Fruit fly (Drosophila melanogaster) whole organism, embryonic: ENCODE data around the gene Gdi.

Source experiments
- Ada2b ChIP-seq: fragments of 200-800 bp; sonication (Bioruptor generic); IDR thresholded peaks from 2 replicates; pipeline ENCODE4 v1.3.6; 2022; ENCODE audit warnings: missing biosample characterization, missing genetic modification characterization
- CG10321 ChIP-seq: fragments of 200-800 bp; sonication (Bioruptor generic); IDR thresholded peaks from 2 replicates; pipeline ENCODE4 v1.3.6; 2022; ENCODE audit warnings: missing biosample characterization, missing genetic modification characterization
- CG11247 ChIP-seq: fragments of 200-800 bp; sonication (Bioruptor generic); IDR thresholded peaks from 2 replicates; pipeline ENCODE4 v1.3.6; 2022; ENCODE audit warnings: missing biosample characterization, missing genetic modification characterization
- CG11695 ChIP-seq: fragments of 200-800 bp; sonication (Bioruptor generic); IDR thresholded peaks from 3 replicates; pipeline ENCODE4 v1.3.6; 2022; ENCODE audit warnings: missing biosample characterization, missing genetic modification characterization
- CG12104 ChIP-seq: fragments of 200-800 bp; sonication (Bioruptor generic); optimal IDR thresholded peaks from 3 replicates; lab custom pipeline; 2016; ENCODE audit warnings: missing biosample characterization, missing genetic modification characterization
- CG12299 ChIP-seq: fragments of 200-800 bp; sonication (Bioruptor generic); optimal IDR thresholded peaks from 2 replicates; lab custom pipeline; 2018; ENCODE audit warnings: missing biosample characterization, mild to moderate bottlenecking, missing genetic modification characterization
- CG14050 ChIP-seq: fragments of 200-800 bp; sonication (Bioruptor generic); IDR thresholded peaks from 3 replicates; pipeline ENCODE4 v1.3.6; 2022; ENCODE audit warnings: missing biosample characterization, missing genetic modification characterization
- CG14710 ChIP-seq: fragments of 200-800 bp; sonication (Bioruptor generic); optimal IDR thresholded peaks from 3 replicates; lab custom pipeline; 2019; ENCODE audit warnings: missing biosample characterization, mild to moderate bottlenecking, missing genetic modification characterization, moderate library complexity
- CG14860 ChIP-seq: fragments of 200-800 bp; sonication (Bioruptor generic); IDR thresholded peaks from 3 replicates; pipeline ENCODE4 v1.3.6; 2022; ENCODE audit warnings: missing biosample characterization, missing genetic modification characterization; ENCODE audit not compliant: partially characterized antibody
- CG15514 ChIP-seq: fragments of 200-800 bp; sonication (Bioruptor generic); optimal IDR thresholded peaks from 3 replicates; lab custom pipeline; 2017; ENCODE audit warnings: missing biosample characterization, missing genetic modification characterization, mild to moderate bottlenecking, moderate library complexity, missing genetic modification reagents
- CG2678 ChIP-seq: fragments of 200-800 bp; sonication (Bioruptor generic); optimal IDR thresholded peaks from 3 replicates; lab custom pipeline; 2019; ENCODE audit warnings: missing biosample characterization, mild to moderate bottlenecking, missing genetic modification characterization, moderate library complexity
- CG32532 ChIP-seq: fragments of 200-800 bp; sonication (Bioruptor generic); IDR thresholded peaks from 2 replicates; pipeline ENCODE4 v1.3.6; 2022; ENCODE audit warnings: missing biosample characterization, missing genetic modification characterization
- CG33213 ChIP-seq: fragments of 200-800 bp; sonication (Bioruptor generic); optimal IDR thresholded peaks from 3 replicates; lab custom pipeline; 2016; ENCODE audit warnings: missing biosample characterization, missing genetic modification characterization
- CG4328 ChIP-seq: fragments of 200-800 bp; sonication (Bioruptor generic); optimal IDR thresholded peaks from 3 replicates; lab custom pipeline; 2017; ENCODE audit warnings: missing biosample characterization, missing genetic modification reagents, missing genetic modification characterization
- CG4424 ChIP-seq: fragments of 200-800 bp; sonication (Bioruptor generic); optimal IDR thresholded peaks from 3 replicates; lab custom pipeline; 2016; ENCODE audit warnings: missing biosample characterization, missing genetic modification characterization
- CG5953 ChIP-seq: fragments of 200-800 bp; sonication (Bioruptor generic); IDR thresholded peaks from 2 replicates; pipeline ENCODE4 v1.3.6; 2022; ENCODE audit warnings: missing biosample characterization, missing genetic modification characterization
- CG6654 ChIP-seq: fragments of 200-800 bp; sonication (Bioruptor generic); optimal IDR thresholded peaks from 2 replicates; lab custom pipeline; 2017; ENCODE audit warnings: missing biosample characterization, mild to moderate bottlenecking, missing genetic modification characterization
- CG6683 ChIP-seq: fragments of 200-800 bp; sonication (Bioruptor generic); optimal IDR thresholded peaks from 2 replicates; lab custom pipeline; 2017; ENCODE audit warnings: missing biosample characterization, mild to moderate bottlenecking, missing genetic modification characterization, missing genetic modification reagents
- CG6791 ChIP-seq: fragments of 200-800 bp; sonication (Bioruptor generic); IDR thresholded peaks from 3 replicates; pipeline ENCODE4 v1.3.6; 2022; ENCODE audit warnings: missing biosample characterization, missing genetic modification characterization; ENCODE audit not compliant: partially characterized antibody
- CG7556 ChIP-seq: fragments of 200-800 bp; sonication (Bioruptor generic); optimal IDR thresholded peaks from 2 replicates; lab custom pipeline; 2017; ENCODE audit warnings: missing biosample characterization, mild to moderate bottlenecking, missing genetic modification characterization
- CG8290 ChIP-seq, 3 experiments: fragments of 200-800 bp; sonication (Bioruptor generic); optimal IDR thresholded peaks; 2 replicates each; lab custom pipeline; 2016 to 2019; ENCODE audit warnings: missing biosample characterization in 3 of 3, missing genetic modification characterization in 3 of 3, mild to moderate bottlenecking in 2 of 3, moderate library complexity in 1 of 3
- CG9437 ChIP-seq: fragments of 200-800 bp; sonication (Bioruptor generic); optimal IDR thresholded peaks from 2 replicates; lab custom pipeline; 2018; ENCODE audit warnings: missing biosample characterization, mild to moderate bottlenecking, missing genetic modification characterization
- Max ChIP-seq: fragments of 200-800 bp; sonication (Bioruptor generic); optimal IDR thresholded peaks from 2 replicates; lab custom pipeline; 2016; ENCODE audit warnings: missing biosample characterization, mild to moderate bottlenecking, missing genetic modification characterization
- Med ChIP-seq: fragments of 200-800 bp; sonication (Bioruptor generic); peaks from one replicate; lab custom pipeline; 2016; ENCODE audit warnings: missing biosample characterization, missing genetic modification characterization, mild to moderate bottlenecking, inconsistent platforms, moderate library complexity
- NFAT ChIP-seq: fragments of 200-800 bp; sonication (Bioruptor generic); IDR thresholded peaks from 2 replicates; pipeline ENCODE4 v1.3.6; 2022; ENCODE audit warnings: missing biosample characterization, missing genetic modification characterization
- Ptx1 ChIP-seq: fragments of 200-800 bp; sonication (Bioruptor generic); IDR thresholded peaks from 2 replicates; pipeline ENCODE4 v1.3.6; 2022; ENCODE audit warnings: missing biosample characterization, missing genetic modification characterization
- Six4 ChIP-seq: fragments of 200-800 bp; sonication (Bioruptor generic); optimal IDR thresholded peaks from 2 replicates; lab custom pipeline; 2016; ENCODE audit warnings: missing biosample characterization, missing genetic modification characterization
- Tbp ChIP-seq: fragments of >200 bp; optimal IDR thresholded peaks from 2 replicates; lab custom pipeline; 2018; ENCODE audit warnings: missing biosample characterization, missing genetic modification characterization
- Vsx1 ChIP-seq: fragments of 200-800 bp; sonication (Bioruptor generic); optimal IDR thresholded peaks from 2 replicates; lab custom pipeline; 2017; ENCODE audit warnings: missing biosample characterization, mild to moderate bottlenecking, missing genetic modification characterization, missing genetic modification reagents
- Xbp1 ChIP-seq: fragments of 200-800 bp; sonication (Bioruptor generic); optimal IDR thresholded peaks from 3 replicates; lab custom pipeline; 2016; ENCODE audit warnings: missing biosample characterization, mild to moderate bottlenecking, missing genetic modification characterization
- abd-A ChIP-seq: fragments of 200-800 bp; sonication (Bioruptor generic); optimal IDR thresholded peaks from 3 replicates; lab custom pipeline; 2019; ENCODE audit warnings: missing biosample characterization, mild to moderate bottlenecking, missing genetic modification characterization, moderate library complexity
- btn ChIP-seq: fragments of 200-800 bp; sonication (Bioruptor generic); optimal IDR thresholded peaks from 2 replicates; lab custom pipeline; 2016; ENCODE audit warnings: missing biosample characterization, missing genetic modification characterization
- cato ChIP-seq: fragments of 200-800 bp; sonication (Bioruptor generic); optimal IDR thresholded peaks from 2 replicates; lab custom pipeline; 2016; ENCODE audit warnings: missing biosample characterization, missing genetic modification characterization, borderline replicate concordance
- corto ChIP-seq: fragments of 200-800 bp; sonication (Bioruptor generic); optimal IDR thresholded peaks from 2 replicates; lab custom pipeline; 2016; ENCODE audit warnings: missing biosample characterization, mild to moderate bottlenecking, missing genetic modification characterization, moderate library complexity
- dpn ChIP-seq, 2 experiments: fragments of 200-800 bp; sonication (Bioruptor generic); optimal IDR thresholded peaks; 3 replicates each; lab custom pipeline; 2016; ENCODE audit warnings: missing biosample characterization in 2 of 2, missing genetic modification characterization in 2 of 2
- ems ChIP-seq: fragments of 200-800 bp; sonication (Bioruptor generic); optimal IDR thresholded peaks from 3 replicates; lab custom pipeline; 2016; ENCODE audit warnings: missing biosample characterization, missing genetic modification characterization
- grn ChIP-seq: fragments of 200-800 bp; sonication (Bioruptor generic); optimal IDR thresholded peaks from 3 replicates; lab custom pipeline; 2017; ENCODE audit warnings: missing biosample characterization, missing genetic modification characterization
- hkb ChIP-seq, 2 experiments: fragments of 200-800 bp in 1 of 2; fragments of >200 bp in 1 of 2; sonication (Bioruptor generic) in 1 of 2; IDR thresholded peaks in 1 of 2; optimal IDR thresholded peaks in 1 of 2; 2 replicates each; pipeline versions ENCODE4 v1.3.6 to Lab custom; 2017 to 2022; ENCODE audit warnings: missing biosample characterization in 1 of 2, missing genetic modification characterization in 1 of 2
- lov ChIP-seq, 2 experiments: fragments of 200-800 bp in 1 of 2; fragments of >200 bp in 1 of 2; sonication (Bioruptor generic) in 1 of 2; IDR thresholded peaks in 1 of 2; optimal IDR thresholded peaks in 1 of 2; 2 replicates in 1 of 2; 3 replicates in 1 of 2; pipeline versions ENCODE4 v1.3.6 to Lab custom; 2017 to 2022; ENCODE audit warnings: missing biosample characterization in 1 of 2, missing genetic modification characterization in 1 of 2
- mld ChIP-seq: fragments of 200-800 bp; sonication (Bioruptor generic); IDR thresholded peaks from 3 replicates; pipeline ENCODE4 v1.3.6; 2022; ENCODE audit warnings: missing biosample characterization, missing genetic modification characterization; ENCODE audit not compliant: partially characterized antibody
- otp ChIP-seq: fragments of 200-800 bp; sonication (Bioruptor generic); IDR thresholded peaks from 3 replicates; pipeline ENCODE4, ENCODE4 v1.3.6; 2022; ENCODE audit warnings: missing biosample characterization, missing genetic modification characterization
- phol ChIP-seq: fragments of 200-800 bp; sonication (Bioruptor generic); optimal IDR thresholded peaks from 3 replicates; lab custom pipeline; 2018; ENCODE audit warnings: missing biosample characterization, mild to moderate bottlenecking, missing genetic modification characterization, moderate library complexity
- run ChIP-seq: fragments of 200-800 bp; sonication (Bioruptor generic); optimal IDR thresholded peaks from 3 replicates; lab custom pipeline; 2018; ENCODE audit warnings: missing biosample characterization, mild to moderate bottlenecking, missing genetic modification characterization
- sim ChIP-seq: fragments of 200-800 bp; sonication (Bioruptor generic); IDR thresholded peaks from 2 replicates; pipeline ENCODE4 v1.3.6; 2022; ENCODE audit warnings: missing biosample characterization, missing genetic modification characterization
- sug ChIP-seq: fragments of 200-800 bp; optimal IDR thresholded peaks from 2 replicates; lab custom pipeline; 2019; ENCODE audit warnings: missing biosample characterization, mild to moderate bottlenecking, missing genetic modification characterization, moderate library complexity
- tap ChIP-seq: fragments of 200-800 bp; optimal IDR thresholded peaks from 3 replicates; lab custom pipeline; 2019; ENCODE audit warnings: missing biosample characterization, mild to moderate bottlenecking, missing genetic modification characterization, moderate library complexity

The Gdi gene

DNA sequence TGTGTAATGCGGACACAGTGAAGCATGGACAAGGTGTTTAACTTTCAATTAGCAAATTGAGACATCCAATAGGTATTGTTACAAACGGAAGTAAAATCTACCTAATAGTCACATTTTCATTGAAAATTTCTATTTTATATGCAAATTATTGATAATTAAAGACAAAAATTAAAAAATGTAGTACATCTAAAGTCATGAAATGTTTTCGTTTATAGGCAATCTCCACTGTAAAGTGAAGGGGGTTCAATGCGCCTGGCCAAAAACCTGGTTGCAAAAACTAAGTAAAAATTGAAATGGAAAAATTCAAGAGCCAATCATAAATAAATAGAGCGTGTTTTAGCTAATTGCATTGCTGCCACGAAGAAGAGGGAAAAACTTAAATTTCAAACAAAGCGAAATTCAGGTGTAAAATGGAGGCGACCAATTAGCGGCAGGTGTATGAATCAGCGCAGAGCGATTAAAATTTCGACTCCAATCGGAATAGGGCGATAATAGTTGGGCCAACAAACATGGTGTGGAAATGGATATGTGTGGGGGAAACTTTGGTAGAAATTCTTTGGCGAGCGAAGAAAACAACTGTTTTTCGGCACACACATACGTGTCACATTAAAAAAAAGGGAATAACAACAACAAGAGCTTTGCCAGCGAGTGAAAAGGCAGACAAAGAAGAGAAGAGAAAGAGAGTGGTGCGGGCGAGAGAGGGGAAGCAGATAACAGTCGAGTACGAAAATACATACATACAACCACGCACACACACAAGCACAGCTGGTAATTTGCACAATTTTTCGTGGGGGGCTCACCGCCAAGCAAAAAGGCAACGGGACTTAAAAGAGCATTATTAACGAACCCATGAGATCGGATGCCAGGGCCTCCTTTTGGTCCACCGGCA is 1.1 kb downstream of the Gdi start (continued):
- 0 out of 2 replicates have a peak, but pooled peaks have one; percentile 8 for TF ChIP-seq sim (GFP tag; lab: Robert Waterston, UW)
- no peak for TF ChIP-seq CG14050
- no peak for TF ChIP-seq hkb (optimal IDR thresholded peaks at IDR 0.05; lab: Kevin White, UChicago)
- peak; percentile 54 for TF ChIP-seq hkb (GFP tag; IDR thresholded peaks at IDR 0.05; lab: Robert Waterston, UW)
- TF ChIP-seq CG6683 (GFP tag; lab: Kevin White, UChicago): peak; percentile 26
- no peak for TF ChIP-seq CG8290 (GFP tag; optimal IDR thresholded peaks at IDR 0.05; lab: Kevin White, UChicago)
- peak in 1 of 2 experiments; percentile 17 for TF ChIP-seq CG8290 (tag; optimal IDR thresholded peaks at IDR 0.05; lab: Kevin White, UChicago)
- peak; percentile 14 for TF ChIP-seq CG7556 (GFP tag; lab: Kevin White, UChicago)
- peak; percentile 36 for TF ChIP-seq CG14710 (tag; lab: Kevin White, UChicago)
- TF ChIP-seq CG15514 (GFP tag; lab: Kevin White, UChicago): peak; percentile 29
- peak; percentile 36; the same call in 1 of the 2 replicates for TF ChIP-seq CG11247 (GFP tag; lab: Robert Waterston, UW)
- no peak for TF ChIP-seq Vsx1
- no peak for TF ChIP-seq CG33213 (GFP tag; lab: Kevin White, UChicago)
- TF ChIP-seq CG11695 (GFP tag; lab: Robert Waterston, UW): peak; percentile 60; the same call in 2 of the 3 replicates
- TF ChIP-seq Ptx1 (GFP tag; lab: Robert Waterston, UW): peak; percentile 67
- TF ChIP-seq Tbp (GFP tag; lab: Kevin White, UChicago): no peak
- peak; percentile 73; the same call in 1 of the 2 replicates for TF ChIP-seq CG32532
- peak; percentile 33 for TF ChIP-seq sug
- TF ChIP-seq mld: no peak
- peak; percentile 27 for TF ChIP-seq corto (GFP tag; lab: Kevin White, UChicago)
- TF ChIP-seq Xbp1 (GFP tag; lab: Kevin White, UChicago): no peak
- TF ChIP-seq CG12104 (GFP tag; lab: Kevin White, UChicago): no peak

DNA sequence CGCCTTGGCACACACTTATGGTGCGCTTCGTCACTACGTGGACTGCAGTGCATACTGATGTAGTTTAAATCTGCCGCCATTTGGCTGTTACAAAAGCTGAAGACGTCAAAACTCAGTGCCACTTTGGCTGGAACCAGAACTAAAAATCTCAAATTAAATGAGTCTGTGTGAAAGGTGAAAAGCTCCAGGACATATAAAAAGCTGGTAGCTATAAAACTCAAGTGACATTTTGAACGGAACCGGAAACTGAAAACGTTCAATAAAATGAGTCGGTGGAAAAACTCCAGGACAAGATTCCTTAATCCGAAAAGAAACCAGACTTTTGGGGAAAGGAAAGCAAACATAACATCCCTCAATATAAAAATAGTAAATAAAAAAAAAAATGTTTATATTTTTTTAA is 3.9 kb downstream of the Gdi start:
- TF ChIP-seq Med (GFP tag; lab: Kevin White, UChicago) (peak; percentile 96), CG12299 (no peak), CG9437 (GFP tag; lab: Kevin White, UChicago) (no peak), CG5953 (peak; percentile 54), cato (GFP tag; lab: Kevin White, UChicago) (no peak), otp (peak; percentile 57; the same call in 2 of the 3 replicates), CG14860 (no peak), CG6654 (GFP tag; lab: Kevin White, UChicago) (peak; percentile 33), dpn (GFP tag; optimal IDR thresholded peaks at IDR 0.05; lab: Kevin White, UChicago) (peak; percentile 10 to 31), CG32532 (peak; percentile 79), ems (GFP tag; lab: Kevin White, UChicago) (no peak), lov (optimal IDR thresholded peaks at IDR 0.05; lab: Kevin White, UChicago) (no peak), lov (GFP tag; IDR thresholded peaks at IDR 0.05; lab: Robert Waterston, UW) (peak; percentile 83; the same call in 2 of the 3 replicates), Max (GFP tag; lab: Kevin White, UChicago) (peak; percentile 30), CG33213 (GFP tag; lab: Kevin White, UChicago) (peak; percentile 73), abd-A (no peak), CG2678 (tag; lab: Kevin White, UChicago) (peak; percentile 62), CG4424 (GFP tag; lab: Kevin White, UChicago) (peak; percentile 50), CG10321 (GFP tag; lab: Robert Waterston, UW) (no peak; the same call in 1 of the 2 replicates), run (tag; lab: Kevin White, UChicago) (peak; percentile 12), CG6791 (GFP tag; lab: Robert Waterston, UW) (no peak), tap (peak; percentile 27), Ada2b (GFP tag; lab: Robert Waterston, UW) (peak; percentile 64; the same call in 1 of the 2 replicates), Six4 (no peak), NFAT (GFP tag; lab: Robert Waterston, UW) (peak; percentile 77; the same call in 1 of the 2 replicates), phol (tag; lab: Kevin White, UChicago) (peak; percentile 68), CG4328 (peak; percentile 75), btn (no peak), grn (GFP tag; lab: Kevin White, UChicago) (peak; percentile 15)
